Worm (Caenorhabditis elegans) whole organism, L3 larva: ENCODE measurements around the gene pcn-1.

Source experiments
- aly-2 ChIP-seq: fragments of 150-350 bp; optimal IDR thresholded peaks from 2 replicates; lab custom pipeline; 2014; ENCODE audit warnings: missing biosample characterization, missing genetic modification characterization
- ceh-9 ChIP-seq: sonication (generic microtip); optimal IDR thresholded peaks from 2 replicates; lab custom pipeline; 2018; ENCODE audit warnings: missing biosample characterization, missing genetic modification characterization
- lin-15B ChIP-seq: fragments of 150-350 bp; optimal IDR thresholded peaks from 2 replicates; lab custom pipeline; 2014; ENCODE audit warnings: missing biosample characterization, missing genetic modification characterization
- lin-39 ChIP-seq: fragments of 150-350 bp; optimal IDR thresholded peaks from 2 replicates; lab custom pipeline; 2018; ENCODE audit warnings: missing biosample characterization, missing genetic modification reagents, missing genetic modification characterization
- mml-1 ChIP-seq: fragments of 150-350 bp; sonication (generic microtip); optimal IDR thresholded peaks from 3 replicates; lab custom pipeline; 2014; ENCODE audit warnings: missing biosample characterization, missing genetic modification characterization
- nfya-1 ChIP-seq: sonication (generic microtip); optimal IDR thresholded peaks from 2 replicates; lab custom pipeline; 2017; ENCODE audit warnings: missing genetic modification characterization, mild to moderate bottlenecking, missing compliant biosample characterization, antibody characterized with exemption, moderate library complexity; ENCODE audit not compliant: insufficient read depth
- nhr-11 ChIP-seq: fragments of 150-350 bp; optimal IDR thresholded peaks from 2 replicates; lab custom pipeline; 2014; ENCODE audit warnings: missing biosample characterization, missing genetic modification characterization
- nhr-12 ChIP-seq: fragments of 150-350 bp; optimal IDR thresholded peaks from 2 replicates; lab custom pipeline; 2014; ENCODE audit warnings: missing biosample characterization, missing genetic modification characterization
- nhr-237 ChIP-seq: fragments of 150-350 bp; optimal IDR thresholded peaks from 2 replicates; lab custom pipeline; 2014; ENCODE audit warnings: missing biosample characterization, missing genetic modification characterization
- skn-1 ChIP-seq: fragments of 150-350 bp; optimal IDR thresholded peaks from 2 replicates; lab custom pipeline; 2014; ENCODE audit warnings: missing biosample characterization, missing genetic modification characterization
- snpc-4 ChIP-seq: fragments of 150-350 bp; optimal IDR thresholded peaks from 2 replicates; lab custom pipeline; 2014; ENCODE audit warnings: missing biosample characterization, missing genetic modification characterization
- ztf-11 ChIP-seq: fragments of 150-350 bp; optimal IDR thresholded peaks from 2 replicates; lab custom pipeline; 2014; ENCODE audit warnings: missing biosample characterization, missing genetic modification characterization

DNA sequence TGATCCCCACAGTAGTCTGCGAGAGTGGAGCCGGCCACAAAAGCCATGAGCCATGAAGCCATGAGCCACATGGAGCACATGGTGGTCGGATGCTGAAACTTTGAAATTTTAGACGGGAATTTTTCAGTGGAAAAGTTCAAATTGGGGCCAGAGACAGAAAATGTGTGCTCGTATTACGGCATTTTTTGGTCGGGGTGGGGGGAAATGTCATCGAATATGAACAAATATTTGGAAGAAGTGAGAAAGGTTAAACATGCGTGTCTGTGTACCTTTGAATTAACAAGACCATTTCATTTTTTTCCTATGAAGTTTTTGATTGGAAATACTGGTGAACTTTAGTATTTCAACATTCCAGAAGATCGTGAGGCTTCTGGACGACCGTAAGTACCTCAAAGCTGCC lies 2.3 kb upstream of the pcn-1 start, which contains the start of gene wrt-5:
- no peak for TF ChIP-seq nhr-11 (tag; lab: Kevin White, UChicago)
- TF ChIP-seq snpc-4 (tag; lab: Kevin White, UChicago), result no peak
- TF ChIP-seq ceh-9, result no peak
- TF ChIP-seq ztf-11 (tag; lab: Kevin White, UChicago), result no peak
- no peak for TF ChIP-seq nfya-1
- no peak for TF ChIP-seq mml-1 (tag; lab: Kevin White, UChicago)
- TF ChIP-seq nhr-12 (tag; lab: Kevin White, UChicago), result no peak
- TF ChIP-seq lin-15B (tag; lab: Kevin White, UChicago), result no peak
- no peak for TF ChIP-seq lin-39 (tag; lab: Kevin White, UChicago)
- no peak for TF ChIP-seq aly-2
- TF ChIP-seq nhr-237, result no peak
- no peak for TF ChIP-seq skn-1
